Fruit fly (Drosophila melanogaster) whole organism, embryonic: ENCODE results near the gene ph-d.

Experiments
- Asciz ChIP-seq: fragments of 200-800 bp; sonication (Bioruptor generic); optimal IDR thresholded peaks from 2 replicates; lab custom pipeline; 2017; ENCODE audit warnings: missing biosample characterization, mild to moderate bottlenecking, missing genetic modification characterization, missing genetic modification reagents
- CG11085 ChIP-seq: fragments of 200-800 bp; sonication (Bioruptor generic); IDR thresholded peaks from 2 replicates; pipeline ENCODE4 v1.3.6; 2022; ENCODE audit warnings: missing biosample characterization, missing genetic modification characterization
- CG12659 ChIP-seq: fragments of 200-800 bp; sonication (Bioruptor generic); optimal IDR thresholded peaks from 3 replicates; lab custom pipeline; 2017; ENCODE audit warnings: mild to moderate bottlenecking, missing biosample characterization, missing genetic modification reagents, missing genetic modification characterization
- CG12744 ChIP-seq: fragments of 200-800 bp; sonication (Bioruptor generic); optimal IDR thresholded peaks from 2 replicates; lab custom pipeline; 2016; ENCODE audit warnings: missing biosample characterization, missing genetic modification characterization
- CG16813 ChIP-seq: fragments of 200-800 bp; sonication (Bioruptor generic); IDR thresholded peaks from 3 replicates; pipeline ENCODE4 v1.3.6; 2022; ENCODE audit warnings: missing biosample characterization, missing genetic modification characterization; ENCODE audit not compliant: partially characterized antibody
- CG16815 ChIP-seq: fragments of 200-800 bp; sonication (Bioruptor generic); optimal IDR thresholded peaks from 3 replicates; lab custom pipeline; 2017; ENCODE audit warnings: missing biosample characterization, mild to moderate bottlenecking, missing genetic modification characterization
- CG17361 ChIP-seq: fragments of 200-800 bp; sonication (Bioruptor generic); IDR thresholded peaks from 3 replicates; pipeline ENCODE4 v1.3.6; 2022; ENCODE audit warnings: missing biosample characterization, missing genetic modification characterization
- CG2116 ChIP-seq: fragments of 200-800 bp; sonication (Bioruptor generic); optimal IDR thresholded peaks from 3 replicates; lab custom pipeline; 2018; ENCODE audit warnings: missing biosample characterization, mild to moderate bottlenecking, missing genetic modification characterization
- CG30431 ChIP-seq: fragments of 200-800 bp; sonication (Bioruptor generic); optimal IDR thresholded peaks from 2 replicates; lab custom pipeline; 2017; ENCODE audit warnings: missing biosample characterization, missing genetic modification characterization
- CG32532 ChIP-seq: fragments of 200-800 bp; sonication (Bioruptor generic); IDR thresholded peaks from 2 replicates; pipeline ENCODE4 v1.3.6; 2022; ENCODE audit warnings: missing biosample characterization, missing genetic modification characterization
- CG34376 ChIP-seq: fragments of 200-800 bp; sonication (Bioruptor generic); optimal IDR thresholded peaks from 2 replicates; lab custom pipeline; 2018; ENCODE audit warnings: missing biosample characterization, mild to moderate bottlenecking, missing genetic modification characterization
- CG34422 ChIP-seq: fragments of 200-800 bp; sonication (Bioruptor generic); IDR thresholded peaks from 3 replicates; pipeline ENCODE4 v1.3.6; 2022; ENCODE audit warnings: missing biosample characterization, missing genetic modification characterization
- CG3995 ChIP-seq: fragments of 200-800 bp; sonication (Bioruptor generic); optimal IDR thresholded peaks from 3 replicates; lab custom pipeline; 2016; ENCODE audit warnings: missing biosample characterization, missing genetic modification characterization
- CG42726 ChIP-seq: fragments of 200-800 bp; sonication (Bioruptor generic); IDR thresholded peaks from 2 replicates; pipeline ENCODE4 v1.3.6; 2022; ENCODE audit warnings: missing biosample characterization, missing genetic modification characterization; ENCODE audit not compliant: partially characterized antibody
- CG5180 ChIP-seq: fragments of 200-800 bp; sonication (Bioruptor generic); optimal IDR thresholded peaks from 3 replicates; lab custom pipeline; 2017; ENCODE audit warnings: missing biosample characterization, missing genetic modification characterization, mild to moderate bottlenecking, moderate library complexity, missing genetic modification reagents
- CG6683 ChIP-seq: fragments of 200-800 bp; sonication (Bioruptor generic); optimal IDR thresholded peaks from 2 replicates; lab custom pipeline; 2017; ENCODE audit warnings: missing biosample characterization, mild to moderate bottlenecking, missing genetic modification characterization, missing genetic modification reagents
- CG6765 ChIP-seq: fragments of 200-800 bp; sonication (Bioruptor generic); optimal IDR thresholded peaks from 3 replicates; lab custom pipeline; 2017; ENCODE audit warnings: missing biosample characterization, mild to moderate bottlenecking, missing genetic modification characterization
- CG7786 ChIP-seq: fragments of 200-800 bp; sonication (Bioruptor generic); optimal IDR thresholded peaks from 2 replicates; lab custom pipeline; 2016; ENCODE audit warnings: missing biosample characterization, missing genetic modification characterization
- CG8089 ChIP-seq: fragments of 200-800 bp; sonication (Bioruptor generic); optimal IDR thresholded peaks from 3 replicates; lab custom pipeline; 2016; ENCODE audit warnings: missing biosample characterization, missing genetic modification characterization
- CG9817 ChIP-seq: fragments of 200-800 bp; sonication (Bioruptor generic); optimal IDR thresholded peaks from 2 replicates; lab custom pipeline; 2018; ENCODE audit warnings: missing biosample characterization, mild to moderate bottlenecking, missing genetic modification characterization, moderate library complexity
- CHES-1-like ChIP-seq: fragments of 200-800 bp; sonication (Bioruptor generic); optimal IDR thresholded peaks from 2 replicates; lab custom pipeline; 2016; ENCODE audit warnings: missing biosample characterization, missing genetic modification characterization
- CkIIα-i1 ChIP-seq: fragments of 200-800 bp; sonication (Bioruptor generic); IDR thresholded peaks from 2 replicates; pipeline ENCODE4 v1.3.6; 2022; ENCODE audit warnings: missing biosample characterization, missing genetic modification characterization
- Dip2 ChIP-seq: fragments of 200-800 bp; sonication (Bioruptor generic); IDR thresholded peaks from 2 replicates; pipeline ENCODE4 v1.3.6; 2022; ENCODE audit warnings: missing biosample characterization, missing genetic modification characterization
- Dll ChIP-seq: fragments of 200-800 bp; sonication (Bioruptor generic); IDR thresholded peaks from 4 replicates; pipeline ENCODE4 v1.3.6; 2022; ENCODE audit warnings: missing biosample characterization, missing genetic modification characterization; ENCODE audit not compliant: partially characterized antibody
- Dref ChIP-seq: fragments of 200-800 bp; sonication (Bioruptor generic); IDR thresholded peaks from 2 replicates; pipeline ENCODE4 v1.3.6; 2022; ENCODE audit warnings: missing biosample characterization, missing genetic modification characterization
- Fer3 ChIP-seq: fragments of 200-800 bp; sonication (Bioruptor generic); optimal IDR thresholded peaks from 2 replicates; lab custom pipeline; 2018; ENCODE audit warnings: missing biosample characterization, mild to moderate bottlenecking, missing genetic modification characterization, moderate library complexity
- HHEX ChIP-seq: fragments of 200-800 bp; sonication (Bioruptor generic); optimal IDR thresholded peaks from 3 replicates; lab custom pipeline; 2017; ENCODE audit warnings: missing biosample characterization, mild to moderate bottlenecking, missing genetic modification characterization, missing genetic modification reagents
- HmgZ ChIP-seq: fragments of 200-800 bp; sonication (Bioruptor generic); optimal IDR thresholded peaks from 2 replicates; lab custom pipeline; 2018; ENCODE audit warnings: missing biosample characterization, mild to moderate bottlenecking, missing genetic modification characterization
- Hmx ChIP-seq: fragments of 200-800 bp; sonication (Bioruptor generic); optimal IDR thresholded peaks from 2 replicates; lab custom pipeline; 2016; ENCODE audit warnings: missing biosample characterization, missing genetic modification characterization
- Kr ChIP-seq: fragments of 200-800 bp; sonication (Bioruptor generic); optimal IDR thresholded peaks from 2 replicates; lab custom pipeline; 2017; ENCODE audit warnings: missing biosample characterization, mild to moderate bottlenecking, missing genetic modification characterization
- Myb ChIP-seq: fragments of 200-800 bp; sonication (Bioruptor generic); optimal IDR thresholded peaks from 2 replicates; lab custom pipeline; 2016; ENCODE audit warnings: missing biosample characterization, missing genetic modification characterization
- Nf-YC ChIP-seq: fragments of 200-800 bp; optimal IDR thresholded peaks from 3 replicates; lab custom pipeline; 2019; ENCODE audit warnings: missing biosample characterization, mild to moderate bottlenecking, missing genetic modification characterization, moderate library complexity
- Opbp ChIP-seq: fragments of 200-800 bp; sonication (Bioruptor generic); IDR thresholded peaks from 3 replicates; pipeline ENCODE4 v1.3.6; 2022; ENCODE audit warnings: missing biosample characterization, missing genetic modification characterization; ENCODE audit not compliant: partially characterized antibody
- Ravus ChIP-seq: fragments of 200-800 bp; sonication (Bioruptor generic); IDR thresholded peaks from 2 replicates; pipeline ENCODE4 v1.3.6; 2022; ENCODE audit warnings: missing biosample characterization, missing genetic modification characterization
- Vsx1 ChIP-seq: fragments of 200-800 bp; sonication (Bioruptor generic); optimal IDR thresholded peaks from 2 replicates; lab custom pipeline; 2017; ENCODE audit warnings: missing biosample characterization, mild to moderate bottlenecking, missing genetic modification characterization, missing genetic modification reagents
- amos ChIP-seq: fragments of 200-800 bp; sonication (Bioruptor generic); IDR thresholded peaks from 2 replicates; pipeline ENCODE4 v1.3.6; 2022; ENCODE audit warnings: missing biosample characterization, missing genetic modification characterization; ENCODE audit not compliant: partially characterized antibody
- ftz-f1 ChIP-seq: fragments of 200-800 bp; sonication (Bioruptor generic); optimal IDR thresholded peaks from 2 replicates; lab custom pipeline; 2016; ENCODE audit warnings: missing biosample characterization, missing genetic modification characterization
- gcm ChIP-seq: fragments of 200-800 bp; sonication (Bioruptor generic); optimal IDR thresholded peaks from 2 replicates; lab custom pipeline; 2019; ENCODE audit warnings: missing biosample characterization, mild to moderate bottlenecking, missing genetic modification characterization, moderate library complexity
- gro ChIP-seq: fragments of 200-800 bp; sonication (Bioruptor generic); optimal IDR thresholded peaks from 2 replicates; lab custom pipeline; 2016; ENCODE audit warnings: missing biosample characterization, missing genetic modification characterization
- hb ChIP-seq: fragments of 200-800 bp; sonication (Bioruptor generic); IDR thresholded peaks from 3 replicates; pipeline ENCODE4 v1.3.6; 2022; ENCODE audit warnings: missing biosample characterization, missing genetic modification characterization; ENCODE audit not compliant: partially characterized antibody
- lbe ChIP-seq: fragments of 200-800 bp; sonication (Bioruptor generic); optimal IDR thresholded peaks from 2 replicates; lab custom pipeline; 2016; ENCODE audit warnings: missing biosample characterization, mild to moderate bottlenecking, missing genetic modification characterization
- pfk ChIP-seq: fragments of 200-800 bp; sonication (Bioruptor generic); optimal IDR thresholded peaks from 2 replicates; lab custom pipeline; 2018; ENCODE audit warnings: missing biosample characterization, mild to moderate bottlenecking, missing genetic modification characterization, moderate library complexity
- pum ChIP-seq: fragments of 200-800 bp; sonication (Bioruptor generic); optimal IDR thresholded peaks from 2 replicates; lab custom pipeline; 2016; ENCODE audit warnings: missing biosample characterization, missing genetic modification characterization
- sd ChIP-seq: fragments of 200-800 bp; sonication (Bioruptor generic); optimal IDR thresholded peaks from 3 replicates; lab custom pipeline; 2018; ENCODE audit warnings: missing biosample characterization, mild to moderate bottlenecking, missing genetic modification characterization, moderate library complexity
- sens-2 ChIP-seq: fragments of 200-800 bp; sonication (Bioruptor generic); IDR thresholded peaks from 2 replicates; pipeline ENCODE4 v1.3.6; 2022; ENCODE audit warnings: missing biosample characterization, missing genetic modification characterization
- sisA ChIP-seq: fragments of 200-800 bp; sonication (Bioruptor generic); IDR thresholded peaks from 2 replicates; pipeline ENCODE4 v1.3.6; 2022; ENCODE audit warnings: missing biosample characterization, missing genetic modification characterization
- ssp ChIP-seq: fragments of 200-800 bp; sonication (Bioruptor generic); IDR thresholded peaks from 2 replicates; pipeline ENCODE4 v1.3.6; 2022; ENCODE audit warnings: missing biosample characterization, missing genetic modification characterization
- trem ChIP-seq: fragments of 200-800 bp; optimal IDR thresholded peaks from 3 replicates; lab custom pipeline; 2019; ENCODE audit warnings: missing biosample characterization, mild to moderate bottlenecking, missing genetic modification characterization, moderate library complexity
- unc-4 ChIP-seq: fragments of 200-800 bp; sonication (Bioruptor generic); IDR thresholded peaks from 2 replicates; pipeline ENCODE4 v1.3.6; 2022; ENCODE audit warnings: missing biosample characterization, missing genetic modification characterization; ENCODE audit not compliant: partially characterized antibody
- vnd ChIP-seq: fragments of 200-800 bp; sonication (Bioruptor generic); IDR thresholded peaks from 3 replicates; pipeline ENCODE4 v1.3.6; 2022; ENCODE audit warnings: missing biosample characterization, missing genetic modification characterization; ENCODE audit not compliant: partially characterized antibody

The ph-d gene

dm6 chrX:2158668-2159163 lies 35.6 kb upstream of the ph-d start, which contains the start of gene wapl (continued):
- TF ChIP-seq HHEX (GFP tag; lab: Kevin White, UChicago) (no peak), CG12659 (peak; percentile 61), amos (GFP tag; lab: Robert Waterston, UW) (peak; percentile 97), Nf-YC (tag; lab: Kevin White, UChicago) (peak; percentile 21), CG9817 (tag; lab: Kevin White, UChicago) (no peak), CkIIα-i1 (GFP tag; lab: Robert Waterston, UW) (no peak), Myb (GFP tag; lab: Kevin White, UChicago) (peak; percentile 67), CG7786 (no peak), CG12744 (GFP tag; lab: Kevin White, UChicago) (no peak), HmgZ (peak; percentile 57), hb (peak; percentile 93), pfk (GFP tag; lab: Kevin White, UChicago) (no peak), CHES-1-like (peak; percentile 37), CG3995 (GFP tag; lab: Kevin White, UChicago) (peak; percentile 58), CG5180 (GFP tag; lab: Kevin White, UChicago) (no peak), vnd (GFP tag; lab: Robert Waterston, UW) (peak; percentile 89), lbe (GFP tag; lab: Kevin White, UChicago) (no peak), CG16813 (GFP tag; lab: Robert Waterston, UW) (peak; percentile 93), sens-2 (GFP tag; lab: Robert Waterston, UW) (no peak), CG11085 (0 out of 2 replicates have a peak, but pooled peaks have one; percentile 21), Dll (GFP tag; lab: Robert Waterston, UW) (peak; percentile 94), CG34422 (GFP tag; lab: Robert Waterston, UW) (no peak), Hmx (GFP tag; lab: Kevin White, UChicago) (no peak), CG2116 (peak; percentile 86), ssp (GFP tag; lab: Robert Waterston, UW) (no peak), CG34376 (GFP tag; lab: Kevin White, UChicago) (no peak), Asciz (GFP tag; lab: Kevin White, UChicago) (no peak), gro (GFP tag; lab: Kevin White, UChicago) (peak; percentile 77), CG8089 (GFP tag; lab: Kevin White, UChicago) (no peak), CG42726 (GFP tag; lab: Robert Waterston, UW) (peak; percentile 94), unc-4 (GFP tag; lab: Robert Waterston, UW) (peak; percentile 96), sd (tag; lab: Kevin White, UChicago) (no peak), CG17361 (GFP tag; lab: Robert Waterston, UW) (no peak), Fer3 (tag; lab: Kevin White, UChicago) (no peak), pum (GFP tag; lab: Kevin White, UChicago) (peak; percentile 22), sisA (GFP tag; lab: Robert Waterston, UW) (0 out of 2 replicates have a peak, but pooled peaks have one; percentile 8), Kr (no peak), CG32532 (0 out of 2 replicates have a peak, but pooled peaks have one; percentile 47), Ravus (GFP tag; lab: Robert Waterston, UW) (no peak), CG6765 (GFP tag; lab: Kevin White, UChicago) (no peak), ftz-f1 (GFP tag; lab: Kevin White, UChicago) (peak; percentile 98), CG6683 (GFP tag; lab: Kevin White, UChicago) (no peak), Dip2 (GFP tag; lab: Robert Waterston, UW) (no peak), gcm (no peak), trem (tag; lab: Kevin White, UChicago) (peak; percentile 75), Dref (peak; percentile 96), CG30431 (GFP tag; lab: Kevin White, UChicago) (no peak), Vsx1 (no peak), CG16815 (GFP tag; lab: Kevin White, UChicago) (no peak), Opbp (peak; percentile 97)
